Worm (Caenorhabditis elegans): ENCODE measurements around the gene gst-29.

- TF ChIP-seq W03F9.2 (tag; optimal IDR thresholded peaks at IDR 0.05) = no peak
- TF ChIP-seq dao-5 (tag; optimal IDR thresholded peaks at IDR 0.05) = no peak
Measured at ce11 chrII:15206234-15206633, 36.6 kb upstream of the gst-29 start.

Measured in whole organism, L4/young adult.